Fruit fly (Drosophila melanogaster) whole organism, prepupa: Measurements from ENCODE around the gene sgg.

ENCODE experiments used
- Blimp-1 ChIP-seq: fragments of 200-800 bp; sonication (Bioruptor generic); optimal IDR thresholded peaks from 3 replicates; lab custom pipeline; 2017; ENCODE audit warnings: missing biosample characterization, missing genetic modification characterization, mild to moderate bottlenecking, moderate library complexity, missing genetic modification reagents
- CG10631 ChIP-seq: fragments of 200-800 bp; sonication (Bioruptor generic); optimal IDR thresholded peaks from 2 replicates; lab custom pipeline; 2016; ENCODE audit warnings: missing biosample characterization, missing genetic modification characterization
- CG10669 ChIP-seq: fragments of 200-800 bp; sonication (Bioruptor generic); optimal IDR thresholded peaks from 3 replicates; lab custom pipeline; 2018; ENCODE audit warnings: missing biosample characterization, mild to moderate bottlenecking, missing genetic modification characterization, moderate library complexity
- CG11762 ChIP-seq: fragments of 200-800 bp; sonication (Bioruptor generic); optimal IDR thresholded peaks from 3 replicates; lab custom pipeline; 2016; ENCODE audit warnings: missing biosample characterization, missing genetic modification characterization; ENCODE audit not compliant: insufficient read depth
- CG11902 ChIP-seq: fragments of 200-800 bp; sonication (Bioruptor generic); optimal IDR thresholded peaks from 3 replicates; lab custom pipeline; 2016; ENCODE audit warnings: missing biosample characterization, missing genetic modification characterization
- CG15336 ChIP-seq: fragments of 200-800 bp; sonication (Bioruptor generic); IDR thresholded peaks from 2 replicates; pipeline ENCODE4 v1.3.6; 2022; ENCODE audit warnings: missing biosample characterization, missing genetic modification characterization
- CG16779 ChIP-seq: fragments of 200-800 bp; sonication (Bioruptor generic); optimal IDR thresholded peaks from 3 replicates; lab custom pipeline; 2017; ENCODE audit warnings: missing biosample characterization, mild to moderate bottlenecking, missing genetic modification characterization
- CG3032 ChIP-seq: fragments of 200-800 bp; optimal IDR thresholded peaks from 2 replicates; lab custom pipeline; 2019; ENCODE audit warnings: missing biosample characterization, mild to moderate bottlenecking, missing genetic modification characterization, moderate library complexity
- CG31627 ChIP-seq: fragments of 200-800 bp; sonication (Bioruptor generic); optimal IDR thresholded peaks from 3 replicates; lab custom pipeline; 2016; ENCODE audit warnings: missing biosample characterization, missing genetic modification characterization
- CG4318 ChIP-seq: fragments of 200-800 bp; sonication (Bioruptor generic); optimal IDR thresholded peaks from 3 replicates; lab custom pipeline; 2017; ENCODE audit warnings: missing biosample characterization, mild to moderate bottlenecking, missing genetic modification characterization
- CG6163 ChIP-seq: fragments of 200-800 bp; sonication (Bioruptor generic); IDR thresholded peaks from 3 replicates; pipeline ENCODE4 v1.3.6; 2022; ENCODE audit warnings: missing biosample characterization, missing genetic modification characterization
- CG6808 ChIP-seq: fragments of 200-800 bp; sonication (Bioruptor generic); optimal IDR thresholded peaks from 3 replicates; lab custom pipeline; 2017; ENCODE audit warnings: missing biosample characterization, missing genetic modification characterization, mild to moderate bottlenecking, moderate library complexity, missing genetic modification reagents
- CG6854 ChIP-seq: fragments of 200-800 bp; sonication (Bioruptor generic); optimal IDR thresholded peaks from 2 replicates; lab custom pipeline; 2017; ENCODE audit warnings: missing biosample characterization, mild to moderate bottlenecking, missing genetic modification characterization
- CG7368 ChIP-seq: fragments of 200-800 bp; sonication (Bioruptor generic); optimal IDR thresholded peaks from 3 replicates; lab custom pipeline; 2016; ENCODE audit warnings: missing biosample characterization, missing genetic modification characterization
- CG8119 ChIP-seq: fragments of 200-800 bp; sonication (Bioruptor generic); IDR thresholded peaks from 3 replicates; pipeline ENCODE4 v1.3.6; 2022; ENCODE audit warnings: missing biosample characterization, missing genetic modification characterization
- CG8319 ChIP-seq: fragments of 200-800 bp; sonication (Bioruptor generic); optimal IDR thresholded peaks from 3 replicates; lab custom pipeline; 2016; ENCODE audit warnings: missing biosample characterization, missing genetic modification characterization
- Eip75B ChIP-seq: fragments of 200-800 bp; sonication (Bioruptor generic); optimal IDR thresholded peaks from 3 replicates; lab custom pipeline; 2016; ENCODE audit warnings: missing biosample characterization, missing genetic modification characterization
- Eip93F ChIP-seq: fragments of 200-800 bp; sonication (Bioruptor generic); optimal IDR thresholded peaks from 2 replicates; lab custom pipeline; 2016; ENCODE audit warnings: missing biosample characterization, mild to moderate bottlenecking, missing genetic modification characterization
- Ets21C ChIP-seq: fragments of 200-800 bp; sonication (Bioruptor generic); optimal IDR thresholded peaks from 3 replicates; lab custom pipeline; 2016; ENCODE audit warnings: missing biosample characterization, missing genetic modification characterization
- Ets96B ChIP-seq: fragments of 200-800 bp; optimal IDR thresholded peaks from 2 replicates; lab custom pipeline; 2019; ENCODE audit warnings: missing biosample characterization, mild to moderate bottlenecking, missing genetic modification characterization, moderate library complexity
- Gug ChIP-seq: fragments of 200-800 bp; sonication (Bioruptor generic); IDR thresholded peaks from 2 replicates; pipeline ENCODE4 v1.3.6; 2022; ENCODE audit warnings: missing biosample characterization, missing genetic modification characterization
- Met ChIP-seq: fragments of 200-800 bp; sonication (Bioruptor generic); optimal IDR thresholded peaks from 3 replicates; lab custom pipeline; 2016; ENCODE audit warnings: missing biosample characterization, missing genetic modification characterization
- OdsH ChIP-seq: fragments of 200-800 bp; sonication (Bioruptor generic); optimal IDR thresholded peaks from 3 replicates; lab custom pipeline; 2016; ENCODE audit warnings: missing biosample characterization, missing genetic modification characterization
- Smox ChIP-seq: fragments of 200-800 bp; sonication (Bioruptor generic); optimal IDR thresholded peaks from 3 replicates; lab custom pipeline; 2016; ENCODE audit warnings: missing biosample characterization, missing genetic modification characterization
- Sox102F ChIP-seq: fragments of 200-800 bp; sonication (Bioruptor generic); optimal IDR thresholded peaks from 2 replicates; lab custom pipeline; 2016; ENCODE audit warnings: missing biosample characterization, mild to moderate bottlenecking, missing genetic modification characterization
- Sox14 ChIP-seq: fragments of 200-800 bp; sonication (Bioruptor generic); optimal IDR thresholded peaks from 3 replicates; lab custom pipeline; 2016; ENCODE audit warnings: missing biosample characterization, missing genetic modification characterization
- achi ChIP-seq: fragments of 200-800 bp; sonication (Bioruptor generic); optimal IDR thresholded peaks from 3 replicates; lab custom pipeline; 2016; ENCODE audit warnings: missing biosample characterization, missing genetic modification characterization
- acj6 ChIP-seq: fragments of 200-800 bp; sonication (Bioruptor generic); optimal IDR thresholded peaks from 3 replicates; lab custom pipeline; 2016; ENCODE audit warnings: missing biosample characterization, missing genetic modification characterization
- cyc ChIP-seq: fragments of 200-800 bp; sonication (Bioruptor generic); optimal IDR thresholded peaks from 3 replicates; lab custom pipeline; 2016; ENCODE audit warnings: missing biosample characterization, missing genetic modification characterization
- dac ChIP-seq: fragments of 200-800 bp; sonication (Bioruptor generic); optimal IDR thresholded peaks from 2 replicates; lab custom pipeline; 2017; ENCODE audit warnings: missing biosample characterization, mild to moderate bottlenecking, missing genetic modification characterization
- eg ChIP-seq: fragments of 200-800 bp; sonication (Bioruptor generic); IDR thresholded peaks from 3 replicates; pipeline ENCODE4 v1.3.6; 2022; ENCODE audit warnings: missing biosample characterization, missing genetic modification characterization
- esn ChIP-seq: fragments of 200-800 bp; sonication (Bioruptor generic); optimal IDR thresholded peaks from 2 replicates; lab custom pipeline; 2016; ENCODE audit warnings: missing biosample characterization, mild to moderate bottlenecking, missing genetic modification characterization, moderate library complexity
- fd85E ChIP-seq: fragments of 200-800 bp; sonication (Bioruptor generic); optimal IDR thresholded peaks from 3 replicates; lab custom pipeline; 2016; ENCODE audit warnings: missing biosample characterization, missing genetic modification characterization
- fkh ChIP-seq: fragments of 200-800 bp; sonication (Bioruptor generic); optimal IDR thresholded peaks from 3 replicates; lab custom pipeline; 2017; ENCODE audit warnings: missing biosample characterization, mild to moderate bottlenecking, missing genetic modification characterization, moderate library complexity
- lz ChIP-seq: fragments of 200-800 bp; sonication (Bioruptor generic); optimal IDR thresholded peaks from 3 replicates; lab custom pipeline; 2016; ENCODE audit warnings: missing biosample characterization, missing genetic modification characterization
- pdm3 ChIP-seq: fragments of 200-800 bp; sonication (Bioruptor generic); optimal IDR thresholded peaks from 3 replicates; lab custom pipeline; 2016; ENCODE audit warnings: missing biosample characterization, missing genetic modification characterization
- salr ChIP-seq, 2 experiments: fragments of 200-800 bp; sonication (Bioruptor generic); optimal IDR thresholded peaks; 3 replicates each; lab custom pipeline; 2016 to 2018; ENCODE audit warnings: missing biosample characterization in 2 of 2, missing genetic modification characterization in 2 of 2, mild to moderate bottlenecking in 1 of 2
- spab ChIP-seq: fragments of 200-800 bp; sonication (Bioruptor generic); optimal IDR thresholded peaks from 2 replicates; lab custom pipeline; 2017; ENCODE audit warnings: missing biosample characterization, mild to moderate bottlenecking, missing genetic modification characterization, missing genetic modification reagents
- svp ChIP-seq: fragments of 200-800 bp; sonication (Bioruptor generic); peaks from one replicate; lab custom pipeline; 2016; ENCODE audit warnings: missing biosample characterization, missing genetic modification characterization
- topi ChIP-seq: fragments of 200-800 bp; sonication (Bioruptor generic); optimal IDR thresholded peaks from 3 replicates; lab custom pipeline; 2016; ENCODE audit warnings: missing biosample characterization, missing genetic modification characterization
- vri ChIP-seq: fragments of 200-800 bp; sonication (Bioruptor generic); optimal IDR thresholded peaks from 3 replicates; lab custom pipeline; 2016; ENCODE audit warnings: missing biosample characterization, mild to moderate bottlenecking, missing genetic modification characterization

The sgg gene

DNA sequence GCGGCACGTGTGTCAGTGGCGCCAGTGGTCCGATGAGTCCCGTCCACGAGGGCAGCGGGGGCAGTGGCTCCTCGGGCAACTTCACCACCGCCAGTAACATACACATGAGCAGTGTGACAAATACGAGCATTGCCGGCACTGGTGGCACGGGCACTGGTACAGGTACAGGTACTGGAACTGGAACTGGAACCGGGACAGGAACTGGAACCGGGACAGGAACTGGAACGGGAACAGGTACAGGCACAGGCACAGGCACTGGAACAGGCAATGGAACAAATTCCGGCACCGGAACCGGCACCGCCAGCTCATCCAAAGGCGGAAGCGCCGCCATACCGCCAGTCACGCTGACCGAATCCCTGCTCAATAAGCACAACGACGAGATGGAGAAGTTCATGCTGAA is 56.6 kb downstream of the sgg start:
- TF ChIP-seq CG8119: no peak
- TF ChIP-seq CG4318 (GFP tag; lab: Kevin White, UChicago): no peak
- TF ChIP-seq Smox: no peak
- TF ChIP-seq pdm3 (GFP tag; lab: Kevin White, UChicago): no peak
- TF ChIP-seq Sox102F (GFP tag; lab: Kevin White, UChicago): no peak
- TF ChIP-seq CG6163 (GFP tag; lab: Robert Waterston, UW): no peak
- no peak for TF ChIP-seq Sox14 (GFP tag; lab: Kevin White, UChicago)

- no peak for TF ChIP-seq CG10631 (GFP tag; lab: Kevin White, UChicago)
- no peak for TF ChIP-seq Eip93F (GFP tag; lab: Kevin White, UChicago)
- TF ChIP-seq CG4318 (GFP tag; lab: Kevin White, UChicago): no peak
- no peak for TF ChIP-seq topi
- no peak for TF ChIP-seq CG31627 (GFP tag; lab: Kevin White, UChicago)
- no peak for TF ChIP-seq esn (GFP tag; lab: Kevin White, UChicago)
- TF ChIP-seq salr (GFP tag; optimal IDR thresholded peaks at IDR 0.05; lab: Kevin White, UChicago): no peak
- TF ChIP-seq achi (GFP tag; lab: Kevin White, UChicago): no peak
- TF ChIP-seq CG6808 (GFP tag; lab: Kevin White, UChicago): no peak
- no peak for TF ChIP-seq Ets21C (GFP tag; lab: Kevin White, UChicago)
- TF ChIP-seq acj6 (GFP tag; lab: Kevin White, UChicago): no peak
- TF ChIP-seq CG11762 (GFP tag; lab: Kevin White, UChicago): no peak
- no peak for TF ChIP-seq CG15336 (GFP tag; lab: Robert Waterston, UW)
- TF ChIP-seq spab (GFP tag; lab: Kevin White, UChicago): no peak
Measured at dm6 chrX:2693786-2694185, 60.0 kb downstream of the sgg start, which contains the start of gene dyw. Gene dyw (minus strand): TSS chrX:2693886.

dm6 chrX:2698064-2698894 is 64.5 kb downstream of the sgg start, which contains the start of the genes Spg7 and Lint-O:
Gene Spg7 (minus strand): TSS chrX:2698211.
Gene Lint-O (plus strand): TSS chrX:2698701.
- TF ChIP-seq dac (GFP tag; lab: Kevin White, UChicago) (no peak), OdsH (GFP tag; lab: Kevin White, UChicago) (no peak), fd85E (GFP tag; lab: Kevin White, UChicago) (no peak), fkh (peak; percentile 70), Met (GFP tag; lab: Kevin White, UChicago) (no peak)

- TF ChIP-seq acj6 (GFP tag; lab: Kevin White, UChicago) (peak; percentile 100), svp (GFP tag; lab: Kevin White, UChicago) (peak; percentile 100), lz (GFP tag; lab: Kevin White, UChicago) (peak; percentile 100), CG6854 (GFP tag; lab: Kevin White, UChicago) (peak; percentile 100), cyc (GFP tag; lab: Kevin White, UChicago) (peak; percentile 100), CG7368 (GFP tag; lab: Kevin White, UChicago) (peak; percentile 100), Blimp-1 (GFP tag; lab: Kevin White, UChicago) (peak; percentile 100), fkh (peak; percentile 100), Sox14 (GFP tag; lab: Kevin White, UChicago) (peak; percentile 100), CG15336 (GFP tag; lab: Robert Waterston, UW) (peak; percentile 100), CG11902 (GFP tag; lab: Kevin White, UChicago) (peak; percentile 100), dac (GFP tag; lab: Kevin White, UChicago) (peak; percentile 100), CG10631 (GFP tag; lab: Kevin White, UChicago) (peak; percentile 100), CG16779 (tag; lab: Kevin White, UChicago) (peak; percentile 100), fd85E (GFP tag; lab: Kevin White, UChicago) (peak; percentile 99), achi (GFP tag; lab: Kevin White, UChicago) (peak; percentile 100), CG10669 (GFP tag; lab: Kevin White, UChicago) (peak; percentile 100), spab (GFP tag; lab: Kevin White, UChicago) (peak; percentile 100), Sox102F (GFP tag; lab: Kevin White, UChicago) (peak; percentile 100), CG11762 (GFP tag; lab: Kevin White, UChicago) (peak; percentile 100), CG6163 (GFP tag; lab: Robert Waterston, UW) (peak; percentile 100), CG3032 (peak; percentile 100), Eip75B (GFP tag; lab: Kevin White, UChicago) (peak; percentile 100), Gug (GFP tag; lab: Robert Waterston, UW) (peak; percentile 100), eg (peak; percentile 100), CG8319 (GFP tag; lab: Kevin White, UChicago) (peak; percentile 100), CG4318 (GFP tag; lab: Kevin White, UChicago) (peak; percentile 100), CG31627 (GFP tag; lab: Kevin White, UChicago) (peak; percentile 100), Ets96B (tag; lab: Kevin White, UChicago) (peak; percentile 100), pdm3 (GFP tag; lab: Kevin White, UChicago) (peak; percentile 100), vri (GFP tag; lab: Kevin White, UChicago) (peak; percentile 100)
Measured at dm6 chrX:2703693-2704092, 69.9 kb downstream of the sgg start, which contains the start of gene Ugalt. Gene Ugalt (minus strand): TSS chrX:2703852.
